Fruit fly (Drosophila melanogaster) whole organism: Measurements from ENCODE around the gene qin.

ENCODE experiments used
- CG8478 ChIP-seq: fragments of >200 bp; optimal IDR thresholded peaks from 2 replicates; lab custom pipeline; 2018; ENCODE audit warnings: inconsistent platforms
- Dll ChIP-seq: fragments of >200 bp; optimal IDR thresholded peaks from 2 replicates; lab custom pipeline; 2017
- EcR ChIP-seq, 2 experiments: fragments of >200 bp; optimal IDR thresholded peaks; 2 replicates each; lab custom pipeline; 2017; ENCODE audit warnings: missing biosample characterization in 2 of 2, missing genetic modification characterization in 2 of 2, missing genetic modification reagents in 2 of 2
- pan ChIP-seq: fragments of >200 bp; optimal IDR thresholded peaks from 2 replicates; lab custom pipeline; 2017
- psq ChIP-seq: fragments of >200 bp; optimal IDR thresholded peaks from 2 replicates; lab custom pipeline; 2017
- usp ChIP-seq: fragments of >200 bp; optimal IDR thresholded peaks from 2 replicates; lab custom pipeline; 2017; ENCODE audit warnings: missing biosample characterization, missing genetic modification characterization, mixed read lengths

qin gene

dm6 chr3R:18639662-18640061 lies 48.8 kb downstream of the qin start:
- TF ChIP-seq EcR (GFP tag; optimal IDR thresholded peaks at IDR 0.05; lab: Kevin White, UChicago) (no peak), CG8478 (lab: Kevin White, UChicago) (no peak), Dll (lab: Kevin White, UChicago) (no peak), psq (lab: Kevin White, UChicago) (no peak), pan (no peak), usp (GFP tag; lab: Kevin White, UChicago) (no peak)

DNA sequence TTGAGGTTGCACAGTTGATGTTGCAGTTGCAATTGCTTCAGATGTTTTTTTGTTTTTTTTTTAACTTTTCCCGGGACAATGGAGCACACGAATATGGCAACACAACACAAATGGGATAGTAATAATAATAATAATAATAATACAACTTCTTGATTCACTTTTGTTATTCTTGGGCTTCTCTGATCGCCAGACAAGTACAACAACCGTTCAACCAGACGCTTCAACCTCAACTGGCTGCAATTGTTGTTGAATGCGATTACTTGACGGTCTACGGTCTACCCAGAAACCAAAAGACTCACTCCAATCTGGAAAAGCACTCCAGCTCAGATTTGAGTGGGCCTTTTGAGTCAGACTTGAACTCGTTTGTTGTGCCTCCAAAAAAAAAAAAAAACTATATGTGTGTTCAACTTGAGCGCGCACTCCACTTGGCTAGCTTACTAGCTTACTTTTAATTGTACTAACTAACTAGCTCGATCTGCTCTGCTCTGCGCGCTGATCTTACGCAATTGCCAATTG lies 50.5 kb downstream of the qin start, which contains the start of gene CG14301:
TSS of gene CG14301 (minus strand) at position 216 of the 516 bp plus-strand sequence.
- TF ChIP-seq Dll (lab: Kevin White, UChicago) (no peak), pan (no peak), CG8478 (lab: Kevin White, UChicago) (no peak), psq (lab: Kevin White, UChicago) (no peak), EcR (GFP tag; optimal IDR thresholded peaks at IDR 0.05; lab: Kevin White, UChicago) (no peak), usp (GFP tag; lab: Kevin White, UChicago) (no peak)

DNA sequence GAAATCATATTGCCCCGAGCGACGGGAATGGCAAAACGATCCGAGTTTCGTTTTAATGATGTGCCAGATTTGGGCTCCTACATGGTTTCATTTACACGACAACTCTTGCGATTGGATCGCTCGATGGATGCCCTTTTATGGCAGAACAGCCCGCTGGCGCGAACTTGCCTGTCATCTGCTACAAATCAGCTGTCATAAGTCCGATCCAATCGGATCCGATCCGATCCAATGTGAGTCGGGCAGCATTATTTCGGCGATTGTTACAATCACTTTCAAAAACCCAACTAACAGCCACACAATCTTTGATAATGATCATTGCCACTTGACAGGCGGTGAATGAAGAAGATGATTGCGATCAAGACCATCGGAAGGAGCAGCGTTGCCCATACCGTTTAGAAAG lies 52.8 kb downstream of the qin start:
- TF ChIP-seq psq (lab: Kevin White, UChicago) (no peak), CG8478 (lab: Kevin White, UChicago) (no peak), EcR (GFP tag; optimal IDR thresholded peaks at IDR 0.05; lab: Kevin White, UChicago) (no peak), usp (GFP tag; lab: Kevin White, UChicago) (no peak), Dll (lab: Kevin White, UChicago) (no peak), pan (no peak)

DNA sequence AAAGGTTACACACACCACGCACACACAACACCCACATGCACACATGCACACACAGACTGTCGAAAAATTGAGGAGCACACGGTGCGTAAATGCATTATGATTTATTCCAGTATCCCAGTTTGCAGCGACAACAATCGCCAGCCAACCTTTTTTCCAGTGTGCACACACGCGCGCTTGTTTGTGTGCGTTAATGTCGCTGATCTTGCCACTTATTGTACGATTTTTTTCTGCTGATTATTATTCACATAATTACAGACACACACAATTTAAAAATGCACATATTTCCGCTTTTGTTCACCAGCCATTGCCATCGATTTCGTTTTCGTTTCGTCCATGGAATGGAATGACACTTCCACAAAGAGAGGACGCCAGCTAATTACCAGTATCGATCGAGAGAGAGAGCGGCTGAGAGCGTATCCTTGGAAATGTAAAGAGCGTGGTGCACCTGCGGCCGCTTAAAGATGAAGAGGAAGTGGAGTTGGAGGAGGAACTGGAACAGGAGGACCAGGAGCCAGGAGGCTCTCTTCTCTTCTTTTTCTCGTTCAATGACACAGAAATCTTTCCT lies 67.6 kb downstream of the qin start:
- TF ChIP-seq CG8478 (lab: Kevin White, UChicago) (no peak), Dll (lab: Kevin White, UChicago) (peak; percentile 61), usp (GFP tag; lab: Kevin White, UChicago) (no peak), pan (no peak)

DNA sequence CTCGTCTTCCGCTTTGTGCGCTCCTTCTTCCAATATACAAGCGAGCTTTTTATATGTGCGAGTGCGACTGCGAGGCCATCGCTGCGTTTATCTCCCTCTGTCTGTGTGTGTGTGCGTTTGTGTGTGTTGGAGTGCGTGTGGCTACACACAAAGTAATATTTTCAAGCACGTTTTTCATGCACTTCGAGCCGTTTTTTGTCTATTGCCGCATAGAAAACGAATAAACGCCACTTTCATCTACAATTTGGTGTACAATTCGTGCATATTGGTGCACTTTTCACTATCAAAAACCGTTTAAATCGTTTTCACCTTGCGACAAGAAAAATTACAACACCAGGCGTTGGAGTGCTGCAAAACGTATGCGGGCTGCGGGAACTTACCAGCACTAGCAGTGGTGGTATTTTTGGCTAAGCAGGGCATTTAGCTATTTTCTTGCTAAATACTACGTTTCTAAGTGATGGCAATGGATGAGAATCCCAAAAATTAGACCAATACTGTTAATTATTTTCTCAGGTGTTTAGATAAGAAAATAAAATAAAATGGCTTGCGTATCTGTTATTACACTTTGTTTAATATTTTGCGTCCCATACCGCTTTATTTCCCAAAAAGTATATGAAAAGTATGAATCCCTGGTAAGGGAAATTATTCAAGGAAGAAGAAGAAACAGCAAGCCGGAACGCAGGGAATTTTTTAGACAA lies 68.3 kb downstream of the qin start, which contains the start of the genes CG31224 and CstF64:
TSS of gene CG31224 (minus strand) at position 365 of the 698 bp plus-strand sequence.
TSS of gene CstF64 (plus strand) at position 674 of the 698 bp plus-strand sequence.
- no peak for TF ChIP-seq usp (GFP tag; lab: Kevin White, UChicago)

DNA sequence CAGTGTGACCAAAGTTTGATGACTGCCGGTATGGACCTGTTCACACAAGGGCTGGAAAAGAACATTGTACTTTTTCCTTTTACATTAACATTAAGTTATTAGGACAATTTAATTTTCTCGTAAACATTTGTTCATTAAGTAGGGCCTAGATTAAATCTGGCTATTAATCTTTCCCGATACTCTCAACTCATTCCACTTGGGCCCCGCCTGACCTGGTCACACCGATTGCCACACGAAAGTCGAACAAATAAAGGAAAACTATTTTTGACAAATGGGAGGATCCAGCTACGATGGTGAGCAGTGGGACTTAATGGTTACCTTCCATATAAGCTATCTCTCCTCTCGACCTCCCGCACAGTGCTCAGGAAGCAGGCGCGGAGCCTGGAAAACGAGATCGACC lies 72.7 kb downstream of the qin start, which contains the start of the genes Cpsf73 and Gos28:
TSS of gene Cpsf73 (minus strand) at position 28 of the 400 bp plus-strand sequence.
TSS of gene Gos28 (plus strand) at position 214 of the 400 bp plus-strand sequence.
- TF ChIP-seq EcR (GFP tag; optimal IDR thresholded peaks at IDR 0.05; lab: Kevin White, UChicago) (no peak), psq (lab: Kevin White, UChicago) (no peak), Dll (lab: Kevin White, UChicago) (no peak), CG8478 (lab: Kevin White, UChicago) (no peak), pan (no peak), usp (GFP tag; lab: Kevin White, UChicago) (no peak)

- TF ChIP-seq pan (no peak), usp (GFP tag; lab: Kevin White, UChicago) (no peak), Dll (lab: Kevin White, UChicago) (no peak), psq (lab: Kevin White, UChicago) (no peak), CG8478 (lab: Kevin White, UChicago) (no peak)
Measured at dm6 chr3R:18665061-18665460, 74.2 kb downstream of the qin start, which contains the start of gene CG31231. Gene CG31231 (plus strand): TSS chr3R:18665361.

- TF ChIP-seq pan: no peak
- TF ChIP-seq Dll (lab: Kevin White, UChicago): no peak
- TF ChIP-seq psq (lab: Kevin White, UChicago): no peak
- no peak for TF ChIP-seq CG8478 (lab: Kevin White, UChicago)
- TF ChIP-seq usp (GFP tag; lab: Kevin White, UChicago): no peak
- no peak for TF ChIP-seq EcR (GFP tag; optimal IDR thresholded peaks at IDR 0.05; lab: Kevin White, UChicago)
Measured at dm6 chr3R:18667659-18668248, 76.9 kb downstream of the qin start, which contains the start of gene CG31229. Gene CG31229 (plus strand): TSS chr3R:18667852.

dm6 chr3R:18669152-18669551 lies 78.3 kb downstream of the qin start, which contains the start of gene CG7702:
Gene CG7702 (plus strand): TSS chr3R:18669390.
- TF ChIP-seq usp (GFP tag; lab: Kevin White, UChicago) (no peak), pan (no peak), EcR (GFP tag; optimal IDR thresholded peaks at IDR 0.05; lab: Kevin White, UChicago) (no peak), CG8478 (lab: Kevin White, UChicago) (no peak), Dll (lab: Kevin White, UChicago) (no peak), psq (lab: Kevin White, UChicago) (no peak)

DNA sequence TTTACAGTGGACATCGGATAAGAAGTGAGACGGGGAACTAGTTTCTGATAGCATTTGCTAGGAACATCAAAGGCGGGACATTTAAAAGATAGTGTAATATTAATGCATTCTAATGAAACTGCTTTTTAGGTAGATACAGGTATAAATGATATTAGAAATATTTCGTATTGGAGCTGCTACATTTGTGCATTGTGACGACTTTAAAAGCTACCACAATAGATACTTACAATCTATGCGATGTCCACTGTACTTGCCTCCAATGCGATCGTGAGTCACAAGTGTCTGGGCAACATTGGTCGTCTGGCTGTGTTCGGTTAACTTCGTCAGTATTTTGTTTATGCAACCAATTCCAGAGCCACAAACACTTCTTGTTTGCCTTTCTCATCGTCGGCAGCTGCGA lies 79.0 kb downstream of the qin start:
- TF ChIP-seq EcR (GFP tag; optimal IDR thresholded peaks at IDR 0.05; lab: Kevin White, UChicago) (no peak), pan (no peak), usp (GFP tag; lab: Kevin White, UChicago) (no peak), psq (lab: Kevin White, UChicago) (no peak), Dll (lab: Kevin White, UChicago) (no peak), CG8478 (lab: Kevin White, UChicago) (no peak)

- no peak for TF ChIP-seq pan
- TF ChIP-seq EcR (GFP tag; optimal IDR thresholded peaks at IDR 0.05; lab: Kevin White, UChicago): no peak
- TF ChIP-seq usp (GFP tag; lab: Kevin White, UChicago): no peak
- TF ChIP-seq Dll (lab: Kevin White, UChicago): no peak
- TF ChIP-seq CG8478 (lab: Kevin White, UChicago): no peak
- TF ChIP-seq psq (lab: Kevin White, UChicago): no peak
Measured at dm6 chr3R:18670441-18671111, 79.7 kb downstream of the qin start.
